Worm (Caenorhabditis elegans): ENCODE results near the gene Y39A1A.22.
A peak's percentile ranks its signal among the peaks of the same experiment; 100 is the strongest.

Y39A1A.22 gene

ce11 chrIII:10658394-10658793, 48.4 kb downstream of the Y39A1A.22 start:
- TF ChIP-seq Y105C5A.15 (GFP tag; IDR thresholded peaks at IDR 0.05) (no peak), aha-1 (tag) (peak; percentile 64)

- TF ChIP-seq unc-62 (GFP tag; optimal IDR thresholded peaks at IDR 0.05 in 1 of 2), result peak in 1 of 2 experiments; percentile 7
- no peak for TF ChIP-seq unc-62 (tag; optimal IDR thresholded peaks at IDR 0.05)
- TF ChIP-seq lin-15B (tag; optimal IDR thresholded peaks at IDR 0.05), result no peak
- 0 out of 2 replicates have a peak, but pooled peaks have one; percentile 18 for TF ChIP-seq hmg-1.1 (GFP tag; IDR thresholded peaks at IDR 0.05)
- TF ChIP-seq aha-1 (tag), result peak; percentile 75
- no peak for TF ChIP-seq rbr-2 (tag; optimal IDR thresholded peaks at IDR 0.05)
Measured at ce11 chrIII:10657661-10658060, 49.2 kb downstream of the Y39A1A.22 start.

ce11 chrIII:10656069-10656468, 50.8 kb downstream of the Y39A1A.22 start:
- TF ChIP-seq dpl-1 (GFP tag; optimal IDR thresholded peaks at IDR 0.05) (peak; percentile 5), daf-16 (GFP tag; optimal IDR thresholded peaks at IDR 0.05) (no peak), daf-16 (tag; optimal IDR thresholded peaks at IDR 0.05) (peak; percentile 37), pqm-1 (tag; optimal IDR thresholded peaks at IDR 0.05) (peak; percentile 57), zip-11 (GFP tag; IDR thresholded peaks at IDR 0.05) (no peak), ceh-44 (GFP tag; IDR thresholded peaks at IDR 0.05) (no peak), Y75B8A.6 (GFP tag; IDR thresholded peaks at IDR 0.05) (no peak), cey-2 (tag; optimal IDR thresholded peaks at IDR 0.05; ENCODE audit: borderline replicate concordance, insufficient read depth) (no peak), nhr-28 (tag; optimal IDR thresholded peaks at IDR 0.05) (peak; percentile 26), F10B5.3 (tag; optimal IDR thresholded peaks at IDR 0.05) (no peak), jun-1 (tag; optimal IDR thresholded peaks at IDR 0.05) (no peak), ceh-28 (tag; optimal IDR thresholded peaks at IDR 0.05) (no peak), nhr-10 (tag; optimal IDR thresholded peaks at IDR 0.05) (no peak), vab-7 (GFP tag; IDR thresholded peaks at IDR 0.05) (no peak), hmg-1.1 (GFP tag; IDR thresholded peaks at IDR 0.05) (no peak), arid-1 (GFP tag; conservative IDR thresholded peaks at IDR 0.05) (no peak), php-3 (GFP tag; IDR thresholded peaks at IDR 0.05) (no peak), dmd-6 (GFP tag; IDR thresholded peaks at IDR 0.05) (peak; percentile 46; the same call in 1 of the 2 replicates), egl-43 (GFP tag; IDR thresholded peaks at IDR 0.05) (no peak), nhr-41 (GFP tag; IDR thresholded peaks at IDR 0.05) (no peak), dve-1 (tag; optimal IDR thresholded peaks at IDR 0.05; ENCODE audit: insufficient read depth) (peak; percentile 39), F26F4.8 (GFP tag; conservative IDR thresholded peaks at IDR 0.05) (no peak), unc-130 (GFP tag; optimal IDR thresholded peaks at IDR 0.05) (no peak), rbr-2 (tag; optimal IDR thresholded peaks at IDR 0.05) (no peak)

ce11 chrIII:10654718-10655117, 52.1 kb downstream of the Y39A1A.22 start, which contains the start of gene cnt-2:
Gene cnt-2 (plus strand): TSS chrIII:10655018.
- TF ChIP-seq Y48G9A.11 (GFP tag; IDR thresholded peaks at IDR 0.05) (no peak), unc-62 (GFP tag; optimal IDR thresholded peaks at IDR 0.05 in 1 of 2) (no peak), unc-62 (tag; optimal IDR thresholded peaks at IDR 0.05) (no peak), nhr-6 (tag; optimal IDR thresholded peaks at IDR 0.05) (no peak), fos-1 (tag; optimal IDR thresholded peaks at IDR 0.05) (no peak), nhr-41 (GFP tag; IDR thresholded peaks at IDR 0.05) (no peak), ctbp-1 (GFP tag; IDR thresholded peaks at IDR 0.05) (no peak), nhr-111 (GFP tag; optimal IDR thresholded peaks at IDR 0.05) (no peak), nhr-237 (tag; optimal IDR thresholded peaks at IDR 0.05) (no peak), ZK337.2 (GFP tag; IDR thresholded peaks at IDR 0.05) (no peak), skn-1 (tag; optimal IDR thresholded peaks at IDR 0.05) (no peak)

Data from whole organism, L4 larva.